Worm (Caenorhabditis elegans) whole organism, midembryonic: ENCODE data around the gene nifk-1.
"Not testable (repeated sequence)": the region's sequence is repeated elsewhere in the genome, so short reads cannot be mapped to it uniquely, and the experiment has no call there.

ENCODE experiments used
- T22C8.4 ChIP-seq: fragments of 200-800 bp; sonication (Bioruptor generic); IDR thresholded peaks from 2 replicates; pipeline ENCODE4 v1.3.6; 2022; ENCODE audit warnings: missing genetic modification characterization, missing compliant biosample characterization
- cog-1 ChIP-seq: sonication (generic microtip); optimal IDR thresholded peaks from 2 replicates; lab custom pipeline; 2016; ENCODE audit warnings: missing genetic modification characterization, missing compliant biosample characterization
- flt-1 ChIP-seq: fragments of 200-800 bp; sonication (Bioruptor generic); IDR thresholded peaks from 2 replicates; pipeline ENCODE4 v1.3.6; 2022; ENCODE audit warnings: missing genetic modification characterization, missing compliant biosample characterization
- klf-2 ChIP-seq: fragments of 200-800 bp; sonication (Bioruptor generic); conservative IDR thresholded peaks from 2 replicates; pipeline ENCODE4 v1.3.6; 2022; ENCODE audit warnings: missing genetic modification reagents, missing genetic modification characterization, missing compliant biosample characterization
- med-1 ChIP-seq: sonication (generic microtip); optimal IDR thresholded peaks from 2 replicates; lab custom pipeline; 2017; ENCODE audit warnings: missing genetic modification characterization, mild to moderate bottlenecking, missing compliant biosample characterization, antibody characterized with exemption, missing genetic modification reagents; ENCODE audit not compliant: insufficient read depth
- ref-1 ChIP-seq: fragments of 200-800 bp; sonication (Bioruptor generic); conservative IDR thresholded peaks from 2 replicates; pipeline ENCODE4 v1.3.6; 2022; ENCODE audit warnings: missing genetic modification reagents, missing genetic modification characterization, missing compliant biosample characterization
- tab-1 ChIP-seq: fragments of 200-800 bp; sonication (Bioruptor generic); IDR thresholded peaks from 2 replicates; pipeline ENCODE4 v1.3.6; 2022; ENCODE audit warnings: missing genetic modification characterization, missing compliant biosample characterization
- ztf-23 ChIP-seq: fragments of 200-800 bp; sonication (Bioruptor generic); IDR thresholded peaks from 2 replicates; pipeline ENCODE4 v1.3.6; 2022; ENCODE audit warnings: missing genetic modification reagents, missing genetic modification characterization, missing compliant biosample characterization
- ztf-29 ChIP-seq: fragments of 200-800 bp; sonication (Bioruptor generic); IDR thresholded peaks from 2 replicates; pipeline ENCODE4 v1.3.6; 2022; ENCODE audit warnings: missing genetic modification reagents, missing genetic modification characterization, missing compliant biosample characterization

nifk-1 gene

DNA sequence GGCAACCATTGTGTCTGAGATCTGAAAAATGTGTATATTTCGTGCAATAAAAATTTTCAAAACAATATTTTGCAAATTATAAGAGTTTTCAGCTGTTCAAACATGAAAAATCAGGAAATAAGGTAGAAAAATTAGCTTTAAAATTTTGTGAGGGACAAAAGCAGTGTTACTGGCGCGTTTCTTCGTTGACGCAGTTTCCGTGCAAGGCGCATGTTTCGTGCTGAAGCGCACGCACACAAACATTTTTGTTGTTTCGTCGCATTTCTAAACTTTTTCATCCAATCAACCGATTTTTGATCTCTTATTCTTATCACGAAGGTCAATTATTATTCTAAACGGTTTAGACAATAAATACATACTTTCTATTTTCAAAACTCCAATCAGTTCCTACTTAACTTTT lies at the start of gene nifk-1:
TSS of gene nifk-1 (minus strand) at position 27 of the 400 bp plus-strand sequence.
- TF ChIP-seq flt-1 (GFP tag; lab: Robert Waterston, UW) = no peak
- peak; percentile 50; the same call in 1 of the 2 replicates for TF ChIP-seq ztf-23 (GFP tag; lab: Robert Waterston, UW)
- TF ChIP-seq tab-1 (GFP tag; lab: Robert Waterston, UW) = no peak
- no peak for TF ChIP-seq ref-1 (GFP tag; lab: Robert Waterston, UW)
- no peak for TF ChIP-seq klf-2 (GFP tag; lab: Robert Waterston, UW)

- not testable (repeated sequence) for TF ChIP-seq ref-1 (GFP tag; lab: Robert Waterston, UW); tab-1 (GFP tag; lab: Robert Waterston, UW); cog-1 (tag; lab: Kevin White, UChicago)
Observed at ce11 chrIII:4742620-4743019, 49.5 kb upstream of the nifk-1 start, which contains the start of gene twk-6. TSS of gene twk-6 (plus strand) at chrIII:4742920.

DNA sequence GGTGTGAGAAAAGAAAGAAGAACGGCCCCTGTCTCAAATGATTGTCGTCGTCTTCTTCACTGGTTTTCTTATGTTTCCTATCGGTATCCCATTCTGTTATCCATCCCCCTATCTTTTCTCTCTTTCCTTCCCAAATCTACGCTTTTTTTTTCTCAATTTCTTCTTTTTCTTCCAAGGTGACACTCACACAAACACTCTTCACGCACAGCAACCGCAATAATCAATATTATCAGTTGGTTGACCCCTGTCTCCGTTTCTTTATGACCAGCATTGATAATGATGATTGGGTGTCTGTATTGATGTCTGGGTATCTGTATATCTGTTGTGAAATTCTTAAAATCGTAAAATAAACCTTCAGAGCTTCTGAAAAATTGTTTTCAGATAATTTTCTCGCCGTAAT lies 47.7 kb upstream of the nifk-1 start:
- TF ChIP-seq med-1 (GFP tag; lab: Kevin White, UChicago) (no peak), ref-1 (GFP tag; lab: Robert Waterston, UW) (no peak), ztf-23 (GFP tag; lab: Robert Waterston, UW) (no peak), T22C8.4 (GFP tag; lab: Robert Waterston, UW) (no peak), cog-1 (tag; lab: Kevin White, UChicago) (no peak)

ce11 chrIII:4739975-4740374 lies 46.9 kb upstream of the nifk-1 start, which contains the start of gene ras-2:
TSS of gene ras-2 (minus strand) at chrIII:4740075.
- no peak for TF ChIP-seq ztf-29
- no peak for TF ChIP-seq ztf-23 (GFP tag; lab: Robert Waterston, UW)
- TF ChIP-seq cog-1 (tag; lab: Kevin White, UChicago) = no peak
- TF ChIP-seq klf-2 (GFP tag; lab: Robert Waterston, UW) = no peak
- TF ChIP-seq med-1 (GFP tag; lab: Kevin White, UChicago) = no peak
- TF ChIP-seq flt-1 (GFP tag; lab: Robert Waterston, UW) = no peak
- no peak for TF ChIP-seq tab-1 (GFP tag; lab: Robert Waterston, UW)
- no peak for TF ChIP-seq ref-1 (GFP tag; lab: Robert Waterston, UW)
- no peak for TF ChIP-seq T22C8.4 (GFP tag; lab: Robert Waterston, UW)

DNA sequence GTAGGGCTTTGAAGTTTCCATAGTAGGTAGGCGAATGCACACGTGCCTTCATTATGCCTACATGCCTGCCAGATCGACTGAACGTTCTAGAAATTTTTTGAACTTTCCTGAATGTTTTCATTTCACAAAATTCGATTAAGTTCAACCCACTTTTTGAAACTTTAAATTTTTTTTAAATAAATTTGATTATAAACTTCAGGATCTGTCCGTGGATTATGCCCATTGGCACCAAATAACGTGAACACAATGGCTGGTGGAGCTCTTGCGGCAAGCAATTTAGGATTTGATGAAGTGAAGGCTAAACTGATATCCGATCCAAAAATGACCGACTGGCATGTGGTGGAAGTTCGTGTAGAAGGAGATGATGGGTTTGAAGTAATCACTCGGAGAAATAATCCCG lies 42.3 kb upstream of the nifk-1 start, which contains the start of gene F17C8.7:
TSS of gene F17C8.7 (plus strand) at position 301 of the 400 bp plus-strand sequence.
- TF ChIP-seq cog-1 (tag; lab: Kevin White, UChicago) (no peak), tab-1 (GFP tag; lab: Robert Waterston, UW) (no peak), flt-1 (GFP tag; lab: Robert Waterston, UW) (no peak), ztf-29 (no peak), ztf-23 (GFP tag; lab: Robert Waterston, UW) (no peak), ref-1 (GFP tag; lab: Robert Waterston, UW) (no peak), klf-2 (GFP tag; lab: Robert Waterston, UW) (no peak), T22C8.4 (GFP tag; lab: Robert Waterston, UW) (no peak), med-1 (GFP tag; lab: Kevin White, UChicago) (no peak)

- TF ChIP-seq ztf-23 (GFP tag; lab: Robert Waterston, UW) (no peak), tab-1 (GFP tag; lab: Robert Waterston, UW) (no peak), med-1 (GFP tag; lab: Kevin White, UChicago) (no peak), flt-1 (GFP tag; lab: Robert Waterston, UW) (no peak), klf-2 (GFP tag; lab: Robert Waterston, UW) (no peak), ref-1 (GFP tag; lab: Robert Waterston, UW) (no peak), cog-1 (tag; lab: Kevin White, UChicago) (no peak), ztf-29 (no peak), T22C8.4 (GFP tag; lab: Robert Waterston, UW) (no peak)
Observed at ce11 chrIII:4734056-4734455, 40.9 kb upstream of the nifk-1 start, which contains the start of gene F17C8.9. TSS of gene F17C8.9 (plus strand) at chrIII:4734356.

DNA sequence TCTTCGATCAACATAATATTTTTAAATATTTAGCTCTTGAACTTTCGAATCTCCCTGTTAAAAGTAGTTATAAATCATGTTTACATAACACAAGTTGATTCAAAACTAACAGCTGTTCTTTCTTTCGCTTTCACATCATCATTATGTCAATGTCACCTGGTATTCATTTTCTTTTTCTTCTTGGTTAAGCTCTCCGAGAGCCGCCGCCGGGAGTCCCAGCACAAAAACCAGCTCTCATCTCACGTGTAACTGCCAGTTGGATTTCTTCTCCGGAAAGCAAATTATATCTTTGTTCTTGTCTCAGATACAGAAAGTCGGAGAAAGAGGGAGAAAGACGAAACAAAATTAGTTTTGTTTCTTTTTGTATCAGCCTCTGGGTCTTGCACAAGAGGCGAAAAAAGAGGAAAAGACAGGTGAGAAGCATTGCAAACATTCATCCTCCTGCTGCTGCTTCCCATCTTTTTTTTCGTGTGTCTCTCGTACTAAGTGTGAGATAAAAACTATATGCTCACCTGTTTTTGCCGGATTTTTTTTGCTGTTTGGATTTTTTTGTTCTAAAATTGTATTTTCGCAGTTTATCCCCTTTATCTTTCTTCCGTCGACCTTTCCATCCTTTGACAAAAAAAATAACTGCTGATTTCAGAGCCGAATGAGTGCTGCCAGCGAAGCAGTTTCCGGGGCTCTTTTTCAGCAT lies 38.3 kb upstream of the nifk-1 start, which contains the start of gene F17C8.3:
TSS of gene F17C8.3 (plus strand) at position 644 of the 694 bp plus-strand sequence.
- TF ChIP-seq ztf-29 (no peak), ztf-23 (GFP tag; lab: Robert Waterston, UW) (no peak), tab-1 (GFP tag; lab: Robert Waterston, UW) (no peak), cog-1 (tag; lab: Kevin White, UChicago) (no peak), T22C8.4 (GFP tag; lab: Robert Waterston, UW) (no peak), klf-2 (GFP tag; lab: Robert Waterston, UW) (no peak), med-1 (GFP tag; lab: Kevin White, UChicago) (no peak), flt-1 (GFP tag; lab: Robert Waterston, UW) (no peak), ref-1 (GFP tag; lab: Robert Waterston, UW) (no peak)

ce11 chrIII:4723922-4724321 lies 30.8 kb upstream of the nifk-1 start:
- 0 out of 2 replicates have a peak, but pooled peaks have one; percentile 44 for TF ChIP-seq flt-1 (GFP tag; lab: Robert Waterston, UW)
- no peak for TF ChIP-seq klf-2 (GFP tag; lab: Robert Waterston, UW)

ce11 chrIII:4721750-4722149 lies 28.6 kb upstream of the nifk-1 start, which contains the start of gene acy-1:
TSS of gene acy-1 (plus strand) at chrIII:4722095.
- TF ChIP-seq med-1 (GFP tag; lab: Kevin White, UChicago) = no peak
- no peak for TF ChIP-seq flt-1 (GFP tag; lab: Robert Waterston, UW)
- TF ChIP-seq cog-1 (tag; lab: Kevin White, UChicago) = peak; percentile 25
